Worm (Caenorhabditis elegans) whole organism, L4 larva: ENCODE data around the gene F42A10.5.
A peak's percentile ranks its signal among the peaks of the same experiment; 100 is the strongest.

Experiments used
- F26F4.8 ChIP-seq: fragments of 200-800 bp; sonication (Bioruptor generic); conservative IDR thresholded peaks from 2 replicates; pipeline ENCODE4 v1.3.6; 2022; ENCODE audit warnings: missing genetic modification characterization, missing compliant biosample characterization
- F44E2.7 ChIP-seq: fragments of 200-800 bp; sonication (Bioruptor generic); IDR thresholded peaks from 2 replicates; pipeline ENCODE4 v2.1.2; 2022; ENCODE audit warnings: missing genetic modification characterization, missing compliant biosample characterization
- F49E8.2 ChIP-seq: sonication (generic microtip); optimal IDR thresholded peaks from 2 replicates; lab custom pipeline; 2016; ENCODE audit warnings: missing compliant biosample characterization, mild to moderate bottlenecking, missing genetic modification characterization, borderline replicate concordance
- T26A8.4 ChIP-seq: fragments of 200-800 bp; sonication (Bioruptor generic); IDR thresholded peaks from 2 replicates; pipeline ENCODE4 v1.3.6; 2022; ENCODE audit warnings: missing genetic modification characterization, missing compliant biosample characterization
- Y48G9A.11 ChIP-seq: fragments of 200-800 bp; sonication (Bioruptor generic); IDR thresholded peaks from 2 replicates; pipeline ENCODE4 v1.3.6; 2022; ENCODE audit warnings: missing genetic modification reagents, missing genetic modification characterization, missing compliant biosample characterization
- Y5F2A.4 ChIP-seq: fragments of 200-800 bp; sonication (Bioruptor generic); optimal IDR thresholded peaks from 2 replicates; lab custom pipeline; 2018; ENCODE audit warnings: mild to moderate bottlenecking, missing genetic modification characterization, missing compliant biosample characterization
- Y75B8A.6 ChIP-seq: fragments of 200-800 bp; sonication (Bioruptor generic); IDR thresholded peaks from 2 replicates; pipeline ENCODE4 v1.3.6; 2022; ENCODE audit warnings: missing genetic modification reagents, missing genetic modification characterization, missing compliant biosample characterization
- ZK546.5 ChIP-seq, 2 experiments: sonication (generic microtip); optimal IDR thresholded peaks; 2 replicates each; lab custom pipeline; 2017; ENCODE audit warnings: missing biosample characterization in 2 of 2, missing genetic modification characterization in 2 of 2
- aha-1 ChIP-seq: fragments of 150-350 bp; peaks from one replicate; lab custom pipeline; 2014; ENCODE audit warnings: missing biosample characterization, missing genetic modification characterization
- aly-2 ChIP-seq: sonication (generic microtip); optimal IDR thresholded peaks from 2 replicates; lab custom pipeline; 2018; ENCODE audit warnings: missing biosample characterization, missing genetic modification characterization
- ama-1 ChIP-seq: fragments of 150-350 bp; optimal IDR thresholded peaks from 2 replicates; lab custom pipeline; 2014; ENCODE audit warnings: inconsistent platforms, mixed read lengths
- attf-4 ChIP-seq: sonication (generic microtip); optimal IDR thresholded peaks from 3 replicates; lab custom pipeline; 2017; ENCODE audit warnings: missing biosample characterization, missing genetic modification characterization
- ceh-20 ChIP-seq: fragments of 200-800 bp; sonication (Bioruptor generic); IDR thresholded peaks from 2 replicates; pipeline ENCODE4 v1.3.6; 2022; ENCODE audit warnings: missing genetic modification reagents, missing genetic modification characterization, missing compliant biosample characterization
- ces-1 ChIP-seq: fragments of 150-350 bp; sonication (generic microtip); optimal IDR thresholded peaks from 4 replicates; lab custom pipeline; 2014; ENCODE audit warnings: missing biosample characterization, missing genetic modification reagents, missing genetic modification characterization
- cey-2 ChIP-seq: sonication (generic microtip); optimal IDR thresholded peaks from 3 replicates; lab custom pipeline; 2017; ENCODE audit warnings: missing genetic modification characterization, mild to moderate bottlenecking, missing compliant biosample characterization, antibody characterized with exemption, borderline replicate concordance; ENCODE audit not compliant: insufficient read depth
- daf-12 ChIP-seq: fragments of 150-350 bp; optimal IDR thresholded peaks from 2 replicates; lab custom pipeline; 2014; ENCODE audit warnings: missing biosample characterization, missing genetic modification reagents, missing genetic modification characterization
- daf-16 ChIP-seq, 3 experiments: sonication (generic microtip); optimal IDR thresholded peaks; 2 replicates each; lab custom pipeline; 2016 to 2017; ENCODE audit warnings: missing genetic modification characterization in 3 of 3, missing genetic modification reagents in 3 of 3, mild to moderate bottlenecking in 2 of 3, missing compliant biosample characterization in 2 of 3, missing biosample characterization in 1 of 3, moderate library complexity in 1 of 3
- dmd-6 ChIP-seq: fragments of 200-800 bp; sonication (Bioruptor generic); IDR thresholded peaks from 2 replicates; pipeline ENCODE4 v1.3.6; 2022; ENCODE audit warnings: missing genetic modification reagents, missing genetic modification characterization, missing compliant biosample characterization
- duxl-1 ChIP-seq: sonication (generic microtip); optimal IDR thresholded peaks from 2 replicates; lab custom pipeline; 2016; ENCODE audit warnings: mild to moderate bottlenecking, missing genetic modification characterization, moderate library complexity, missing compliant biosample characterization; ENCODE audit not compliant: poor library complexity
- egl-43 ChIP-seq: fragments of 200-800 bp; sonication (Bioruptor generic); IDR thresholded peaks from 2 replicates; pipeline ENCODE4 v1.3.6; 2022; ENCODE audit warnings: missing genetic modification reagents, missing genetic modification characterization, missing compliant biosample characterization
- fkh-10 ChIP-seq: fragments of 150-350 bp; optimal IDR thresholded peaks from 2 replicates; lab custom pipeline; 2014; ENCODE audit warnings: missing biosample characterization, missing genetic modification reagents, missing genetic modification characterization
- hif-1 ChIP-seq, 2 experiments: sonication (generic microtip); optimal IDR thresholded peaks; 2 replicates each; lab custom pipeline; 2016 to 2017; ENCODE audit warnings: missing compliant biosample characterization in 2 of 2, missing genetic modification characterization in 2 of 2, missing genetic modification reagents in 2 of 2, missing genotype in 2 of 2, mild to moderate bottlenecking in 1 of 2
- hlh-11 ChIP-seq: fragments of 200-800 bp; sonication (Bioruptor generic); optimal IDR thresholded peaks from 2 replicates; lab custom pipeline; 2018; ENCODE audit warnings: mild to moderate bottlenecking, missing genetic modification characterization, missing compliant biosample characterization
- hlh-30 ChIP-seq: sonication (generic microtip); optimal IDR thresholded peaks from 2 replicates; lab custom pipeline; 2017; ENCODE audit warnings: antibody characterized with exemption, mild to moderate bottlenecking, missing genetic modification characterization, missing compliant biosample characterization; ENCODE audit not compliant: insufficient read depth
- lin-13 ChIP-seq: fragments of 150-350 bp; optimal IDR thresholded peaks from 2 replicates; lab custom pipeline; 2014; ENCODE audit warnings: missing biosample characterization, missing genetic modification reagents, missing genetic modification characterization
- lin-15B ChIP-seq: fragments of 150-350 bp; sonication (generic microtip); optimal IDR thresholded peaks from 3 replicates; lab custom pipeline; 2014; ENCODE audit warnings: missing biosample characterization, missing genetic modification characterization
- lir-3 ChIP-seq: sonication (generic microtip); optimal IDR thresholded peaks from 2 replicates; lab custom pipeline; 2016; ENCODE audit warnings: mild to moderate bottlenecking, missing genetic modification characterization, missing compliant biosample characterization
- madf-9 ChIP-seq: fragments of 200-800 bp; sonication (Bioruptor generic); conservative IDR thresholded peaks from 2 replicates; pipeline ENCODE4 v1.3.6; 2022; ENCODE audit warnings: missing genetic modification reagents, missing genetic modification characterization, missing compliant biosample characterization
- mdt-29 ChIP-seq: fragments of 200-800 bp; sonication (Bioruptor generic); IDR thresholded peaks from 2 replicates; pipeline ENCODE4 v1.3.6; 2022; ENCODE audit warnings: missing genetic modification reagents, missing genetic modification characterization, missing compliant biosample characterization
- mep-1 ChIP-seq: fragments of 150-350 bp; sonication (generic microtip); optimal IDR thresholded peaks from 3 replicates; lab custom pipeline; 2014; ENCODE audit warnings: missing biosample characterization, missing genetic modification characterization
- mes-2 ChIP-seq: sonication (generic microtip); optimal IDR thresholded peaks from 2 replicates; lab custom pipeline; 2016; ENCODE audit warnings: missing genotype, mild to moderate bottlenecking, missing genetic modification characterization, missing compliant biosample characterization; ENCODE audit not compliant: poor library complexity, severe bottlenecking
- mxl-2 ChIP-seq: fragments of 200-800 bp; sonication (Bioruptor generic); conservative IDR thresholded peaks from 2 replicates; pipeline ENCODE4 v1.3.6; 2022; ENCODE audit warnings: missing genetic modification reagents, missing genetic modification characterization, missing compliant biosample characterization
- mxl-3 ChIP-seq: fragments of 200-800 bp; sonication (Bioruptor generic); optimal IDR thresholded peaks from 2 replicates; lab custom pipeline; 2018; ENCODE audit warnings: mild to moderate bottlenecking, missing genetic modification characterization, missing compliant biosample characterization
- nhr-11 ChIP-seq: fragments of 150-350 bp; optimal IDR thresholded peaks from 2 replicates; lab custom pipeline; 2014; ENCODE audit warnings: missing biosample characterization, missing genetic modification characterization
- php-3 ChIP-seq: fragments of 200-800 bp; sonication (Bioruptor generic); IDR thresholded peaks from 2 replicates; pipeline ENCODE4 v1.3.6; 2022; ENCODE audit warnings: missing genetic modification reagents, missing genetic modification characterization, missing compliant biosample characterization
- pqm-1 ChIP-seq: sonication (generic microtip); optimal IDR thresholded peaks from 2 replicates; lab custom pipeline; 2017; ENCODE audit warnings: missing biosample characterization, missing genetic modification characterization
- skn-1 ChIP-seq: fragments of 150-350 bp; optimal IDR thresholded peaks from 2 replicates; lab custom pipeline; 2014; ENCODE audit warnings: missing biosample characterization, missing genetic modification characterization
- snpc-1.2 ChIP-seq: fragments of 200-800 bp; sonication (Bioruptor generic); IDR thresholded peaks from 2 replicates; pipeline ENCODE4 v1.3.6; 2022; ENCODE audit warnings: missing genetic modification reagents, missing genetic modification characterization, missing compliant biosample characterization
- snpc-4 ChIP-seq: fragments of 150-350 bp; optimal IDR thresholded peaks from 2 replicates; lab custom pipeline; 2014; ENCODE audit warnings: missing biosample characterization, missing genetic modification characterization
- spr-1 ChIP-seq: sonication (generic microtip); optimal IDR thresholded peaks from 2 replicates; lab custom pipeline; 2016; ENCODE audit warnings: mild to moderate bottlenecking, missing genetic modification characterization, missing compliant biosample characterization
- spr-3 ChIP-seq: fragments of 200-800 bp; sonication (Bioruptor generic); optimal IDR thresholded peaks from 2 replicates; lab custom pipeline; 2018; ENCODE audit warnings: mild to moderate bottlenecking, missing genetic modification characterization, missing compliant biosample characterization
- tra-1 ChIP-seq: fragments of 200-800 bp; sonication (Bioruptor generic); IDR thresholded peaks from 2 replicates; pipeline ENCODE4 v1.3.6; 2022; ENCODE audit warnings: missing genetic modification reagents, missing genetic modification characterization, missing compliant biosample characterization
- unc-130 ChIP-seq: sonication (generic microtip); optimal IDR thresholded peaks from 2 replicates; lab custom pipeline; 2016; ENCODE audit warnings: missing genetic modification reagents, missing genetic modification characterization, missing compliant biosample characterization
- unc-39 ChIP-seq: sonication (generic microtip); optimal IDR thresholded peaks from 2 replicates; lab custom pipeline; 2017; ENCODE audit warnings: missing biosample characterization, missing genetic modification characterization
- zfp-2 ChIP-seq: sonication (generic microtip); optimal IDR thresholded peaks from 2 replicates; lab custom pipeline; 2016; ENCODE audit warnings: mild to moderate bottlenecking, missing genetic modification characterization, missing compliant biosample characterization
- zfp-3 ChIP-seq: fragments of 200-800 bp; sonication (Bioruptor generic); conservative IDR thresholded peaks from 2 replicates; pipeline ENCODE4 v1.3.6; 2022; ENCODE audit warnings: missing genetic modification reagents, missing genetic modification characterization, missing compliant biosample characterization
- ztf-11 ChIP-seq: fragments of 150-350 bp; optimal IDR thresholded peaks from 2 replicates; lab custom pipeline; 2014; ENCODE audit warnings: missing biosample characterization, missing genetic modification characterization
- ztf-7 ChIP-seq: fragments of 150-350 bp; optimal IDR thresholded peaks from 2 replicates; lab custom pipeline; 2014; ENCODE audit warnings: missing biosample characterization, missing genetic modification characterization

Gene F42A10.5

DNA sequence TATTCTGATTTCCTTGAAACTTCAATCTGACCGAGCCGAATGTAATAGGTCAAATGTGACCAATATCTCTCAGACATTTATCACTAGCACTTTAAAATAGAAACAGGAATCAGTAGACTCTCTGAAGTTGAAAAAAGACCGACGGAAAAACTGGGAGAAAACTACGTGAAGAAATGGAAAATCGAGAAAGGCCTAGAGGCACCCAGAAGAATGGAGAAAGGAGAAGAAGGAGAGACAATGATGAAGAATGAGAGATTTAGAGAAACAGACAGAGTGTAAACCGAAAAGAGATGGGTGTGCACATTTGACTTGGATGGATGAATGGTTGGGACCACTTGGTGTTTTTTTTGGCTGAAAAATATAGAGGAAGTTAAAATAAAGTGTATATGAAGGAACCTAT, 3.2 kb downstream of the F42A10.5 start (continued):
- TF ChIP-seq mep-1 (tag; lab: Kevin White, UChicago) (peak; percentile 62), unc-39 (no peak), mxl-3 (GFP tag; lab: Kevin White, UChicago) (no peak), fkh-10 (no peak), pqm-1 (tag; lab: Kevin White, UChicago) (no peak), aha-1 (tag; lab: Kevin White, UChicago) (peak; percentile 51), mes-2 (tag; lab: Kevin White, UChicago) (no peak), T26A8.4 (GFP tag; lab: Robert Waterston, UW) (no peak), ztf-11 (no peak), spr-1 (tag; lab: Kevin White, UChicago) (no peak), F44E2.7 (no peak), ces-1 (no peak), php-3 (GFP tag; lab: Robert Waterston, UW) (no peak), tra-1 (GFP tag; lab: Robert Waterston, UW) (no peak), aly-2 (no peak), hlh-30 (tag; lab: Kevin White, UChicago) (peak; percentile 26), hif-1 (tag; optimal IDR thresholded peaks at IDR 0.05; lab: Kevin White, UChicago) (peak in 1 of 2 experiments; percentile 95), duxl-1 (no peak), lin-15B (tag; lab: Kevin White, UChicago) (no peak), daf-12 (tag; lab: Kevin White, UChicago) (no peak), skn-1 (tag; lab: Kevin White, UChicago) (no peak), Y75B8A.6 (GFP tag; lab: Robert Waterston, UW) (no peak), nhr-11 (tag; lab: Kevin White, UChicago) (peak; percentile 86), lin-13 (no peak), spr-3 (GFP tag; lab: Kevin White, UChicago) (no peak), ceh-20 (GFP tag; lab: Robert Waterston, UW) (no peak), snpc-4 (no peak), lir-3 (tag; lab: Kevin White, UChicago) (no peak), zfp-3 (GFP tag; lab: Robert Waterston, UW) (0 out of 2 replicates have a peak, but pooled peaks have one; percentile 31), dmd-6 (GFP tag; lab: Robert Waterston, UW) (no peak)

DNA sequence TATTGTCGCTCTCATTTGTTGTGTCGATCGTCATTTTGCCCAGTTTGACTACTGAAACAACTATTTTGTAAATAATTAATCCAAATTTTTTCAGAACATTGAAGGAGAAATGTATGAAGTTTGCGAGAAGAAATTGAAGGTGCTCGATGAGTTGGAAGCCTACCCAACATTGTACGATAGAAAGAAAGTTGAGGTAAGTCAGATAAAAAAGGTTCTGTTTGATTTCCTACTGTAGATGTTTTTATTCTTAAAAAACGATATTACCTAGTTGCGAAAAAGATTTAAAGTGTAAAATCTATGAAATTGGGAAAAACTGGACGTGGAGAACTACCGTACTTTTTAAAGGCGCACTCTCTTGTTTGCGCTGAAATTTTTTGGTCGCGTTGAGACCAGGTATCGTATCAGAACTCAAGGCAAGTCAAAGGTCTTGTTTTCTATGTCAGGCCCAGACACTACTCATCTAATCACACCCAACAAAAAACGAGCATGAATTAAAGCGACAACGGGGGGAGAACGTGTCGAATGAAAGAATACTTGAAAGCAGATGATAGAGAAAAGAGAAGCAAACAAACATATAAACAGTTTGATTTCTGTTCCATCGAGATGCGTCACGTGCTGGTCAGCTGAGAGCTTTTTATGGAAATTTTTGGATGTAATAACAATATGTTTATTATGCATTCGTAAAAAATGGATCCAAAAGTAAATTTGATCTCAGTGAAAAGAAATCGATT, 4.6 kb downstream of the F42A10.5 start, which contains the start of gene efk-1:
efk-1 (minus strand) TSS at position 51 of the 731 bp plus-strand sequence.
- TF ChIP-seq lin-13 (no peak), Y48G9A.11 (GFP tag; lab: Robert Waterston, UW) (no peak), F49E8.2 (tag; lab: Kevin White, UChicago) (no peak), nhr-11 (tag; lab: Kevin White, UChicago) (peak; percentile 20), T26A8.4 (GFP tag; lab: Robert Waterston, UW) (no peak), attf-4 (tag; lab: Kevin White, UChicago) (no peak), spr-3 (GFP tag; lab: Kevin White, UChicago) (no peak), ceh-20 (GFP tag; lab: Robert Waterston, UW) (no peak), madf-9 (GFP tag; lab: Robert Waterston, UW) (no peak), unc-130 (no peak), ZK546.5 (tag; optimal IDR thresholded peaks at IDR 0.05; lab: Kevin White, UChicago) (no peak), zfp-2 (no peak), ztf-11 (no peak), Y5F2A.4 (GFP tag; lab: Kevin White, UChicago) (no peak), ztf-7 (tag; lab: Kevin White, UChicago) (no peak), cey-2 (tag; lab: Kevin White, UChicago) (no peak), hif-1 (tag; optimal IDR thresholded peaks at IDR 0.05; lab: Kevin White, UChicago) (peak; percentile 56 to 97), mes-2 (tag; lab: Kevin White, UChicago) (no peak), unc-39 (no peak), hlh-11 (tag; lab: Kevin White, UChicago) (peak; percentile 79), mxl-2 (GFP tag; lab: Robert Waterston, UW) (no peak), daf-16 (GFP tag; optimal IDR thresholded peaks at IDR 0.05; lab: Kevin White, UChicago) (no peak), daf-16 (tag; optimal IDR thresholded peaks at IDR 0.05; lab: Kevin White, UChicago) (peak; percentile 91), F26F4.8 (GFP tag; lab: Robert Waterston, UW) (no peak), mdt-29 (GFP tag; lab: Robert Waterston, UW) (0 out of 2 replicates have a peak, but pooled peaks have one; percentile 22), ama-1 (lab: Kevin White, UChicago) (peak; percentile 6), snpc-1.2 (GFP tag; lab: Robert Waterston, UW) (no peak), egl-43 (no peak)
